Fruit fly (Drosophila melanogaster) whole organism, embryonic: Measurements from ENCODE around the gene BTBD9.

Experiments
- Abd-B ChIP-seq: fragments of 200-800 bp; sonication (Bioruptor generic); optimal IDR thresholded peaks from 2 replicates; lab custom pipeline; 2018; ENCODE audit warnings: missing biosample characterization, mild to moderate bottlenecking, missing genetic modification characterization, moderate library complexity
- Ada2b ChIP-seq: fragments of 200-800 bp; sonication (Bioruptor generic); IDR thresholded peaks from 2 replicates; pipeline ENCODE4 v1.3.6; 2022; ENCODE audit warnings: missing biosample characterization, missing genetic modification characterization
- Atf6 ChIP-seq: fragments of 200-800 bp; sonication (Bioruptor generic); IDR thresholded peaks from 2 replicates; pipeline ENCODE4 v1.3.6; 2022; ENCODE audit warnings: missing biosample characterization, missing genetic modification characterization
- BEAF-32 ChIP-seq: fragments of 200-800 bp; sonication (Bioruptor generic); optimal IDR thresholded peaks from 3 replicates; lab custom pipeline; 2017; ENCODE audit warnings: missing biosample characterization, missing genetic modification characterization, mild to moderate bottlenecking, moderate library complexity, missing genetic modification reagents
- CG10565 ChIP-seq: fragments of 200-800 bp; sonication (Bioruptor generic); optimal IDR thresholded peaks from 3 replicates; lab custom pipeline; 2016; ENCODE audit warnings: missing biosample characterization, mild to moderate bottlenecking, missing genetic modification characterization
- CG11247 ChIP-seq: fragments of 200-800 bp; sonication (Bioruptor generic); IDR thresholded peaks from 2 replicates; pipeline ENCODE4 v1.3.6; 2022; ENCODE audit warnings: missing biosample characterization, missing genetic modification characterization
- CG11456 ChIP-seq: fragments of 200-800 bp; sonication (Bioruptor generic); IDR thresholded peaks from 3 replicates; pipeline ENCODE4 v1.3.6; 2022; ENCODE audit warnings: missing biosample characterization, missing genetic modification characterization
- CG12236 ChIP-seq: fragments of 200-800 bp; sonication (Bioruptor generic); optimal IDR thresholded peaks from 2 replicates; lab custom pipeline; 2016; ENCODE audit warnings: missing biosample characterization, missing genetic modification characterization
- CG12942 ChIP-seq: fragments of 200-800 bp; sonication (Bioruptor generic); optimal IDR thresholded peaks from 3 replicates; lab custom pipeline; 2016; ENCODE audit warnings: missing biosample characterization, missing genetic modification characterization
- CG17385 ChIP-seq: fragments of 200-800 bp; sonication (Bioruptor generic); optimal IDR thresholded peaks from 3 replicates; lab custom pipeline; 2018; ENCODE audit warnings: missing biosample characterization, mild to moderate bottlenecking, missing genetic modification characterization
- CG17802 ChIP-seq: fragments of 200-800 bp; sonication (Bioruptor generic); optimal IDR thresholded peaks from 2 replicates; lab custom pipeline; 2018; ENCODE audit warnings: missing biosample characterization, mild to moderate bottlenecking, missing genetic modification characterization, moderate library complexity
- CG18011 ChIP-seq: fragments of 200-800 bp; sonication (Bioruptor generic); optimal IDR thresholded peaks from 2 replicates; lab custom pipeline; 2017; ENCODE audit warnings: missing biosample characterization, missing genetic modification characterization, mild to moderate bottlenecking, moderate library complexity, missing genotype
- CG2199 ChIP-seq: fragments of 200-800 bp; sonication (Bioruptor generic); IDR thresholded peaks from 3 replicates; pipeline ENCODE4 v1.3.6; 2022; ENCODE audit warnings: missing biosample characterization, missing genetic modification characterization
- CG2202 ChIP-seq: fragments of 200-800 bp; sonication (Bioruptor generic); optimal IDR thresholded peaks from 2 replicates; lab custom pipeline; 2018; ENCODE audit warnings: missing biosample characterization, mild to moderate bottlenecking, missing genetic modification characterization
- CG2712 ChIP-seq: fragments of 200-800 bp; optimal IDR thresholded peaks from 3 replicates; lab custom pipeline; 2019; ENCODE audit warnings: missing biosample characterization, mild to moderate bottlenecking, missing genetic modification characterization, moderate library complexity
- CG32532 ChIP-seq: fragments of 200-800 bp; sonication (Bioruptor generic); IDR thresholded peaks from 2 replicates; pipeline ENCODE4 v1.3.6; 2022; ENCODE audit warnings: missing biosample characterization, missing genetic modification characterization
- CG3726 ChIP-seq: fragments of 200-800 bp; sonication (Bioruptor generic); IDR thresholded peaks from 3 replicates; pipeline ENCODE4, ENCODE4 v1.3.6; 2022; ENCODE audit warnings: missing biosample characterization, missing genetic modification characterization
- CG3847 ChIP-seq: fragments of 200-800 bp; sonication (Bioruptor generic); IDR thresholded peaks from 2 replicates; pipeline ENCODE4 v1.3.6; 2022; ENCODE audit warnings: missing biosample characterization, missing genetic modification characterization
- CG6654 ChIP-seq: fragments of 200-800 bp; sonication (Bioruptor generic); optimal IDR thresholded peaks from 2 replicates; lab custom pipeline; 2017; ENCODE audit warnings: missing biosample characterization, mild to moderate bottlenecking, missing genetic modification characterization
- CG6689 ChIP-seq: fragments of 200-800 bp; sonication (Bioruptor generic); IDR thresholded peaks from 2 replicates; pipeline ENCODE4 v1.3.6; 2022; ENCODE audit warnings: missing biosample characterization, missing genetic modification characterization
- CG6791 ChIP-seq: fragments of 200-800 bp; sonication (Bioruptor generic); IDR thresholded peaks from 3 replicates; pipeline ENCODE4 v1.3.6; 2022; ENCODE audit warnings: missing biosample characterization, missing genetic modification characterization; ENCODE audit not compliant: partially characterized antibody
- CG7963 ChIP-seq: fragments of 200-800 bp; sonication (Bioruptor generic); IDR thresholded peaks from 3 replicates; pipeline ENCODE4 v1.3.6; 2022; ENCODE audit warnings: missing biosample characterization, missing genetic modification characterization; ENCODE audit not compliant: partially characterized antibody
- CG8359 ChIP-seq: fragments of 200-800 bp; sonication (Bioruptor generic); optimal IDR thresholded peaks from 2 replicates; lab custom pipeline; 2017; ENCODE audit warnings: missing biosample characterization, mild to moderate bottlenecking, missing genetic modification characterization, borderline replicate concordance
- HmgD ChIP-seq: fragments of 200-800 bp; sonication (Bioruptor generic); optimal IDR thresholded peaks from 3 replicates; lab custom pipeline; 2016; ENCODE audit warnings: missing biosample characterization, missing genetic modification characterization
- Hr3 ChIP-seq: fragments of 200-800 bp; sonication (Bioruptor generic); optimal IDR thresholded peaks from 3 replicates; lab custom pipeline; 2016; ENCODE audit warnings: missing biosample characterization, missing genetic modification characterization
- Hr51 ChIP-seq, 2 experiments: fragments of 200-800 bp; sonication (Bioruptor generic); optimal IDR thresholded peaks; 2 replicates in 1 of 2; 3 replicates in 1 of 2; lab custom pipeline; 2016 to 2018; ENCODE audit warnings: missing biosample characterization in 2 of 2, missing genetic modification characterization in 2 of 2, mild to moderate bottlenecking in 1 of 2, moderate library complexity in 1 of 2
- MBD-R2 ChIP-seq: fragments of 200-800 bp; sonication (Bioruptor generic); IDR thresholded peaks from 2 replicates; pipeline ENCODE4 v1.3.6; 2022; ENCODE audit warnings: missing biosample characterization, missing genetic modification characterization
- NK7.1 ChIP-seq: fragments of 200-800 bp; sonication (Bioruptor generic); optimal IDR thresholded peaks from 3 replicates; lab custom pipeline; 2016; ENCODE audit warnings: missing biosample characterization, missing genetic modification characterization
- Nf-YC ChIP-seq: fragments of 200-800 bp; optimal IDR thresholded peaks from 3 replicates; lab custom pipeline; 2019; ENCODE audit warnings: missing biosample characterization, mild to moderate bottlenecking, missing genetic modification characterization, moderate library complexity
- Opbp ChIP-seq: fragments of 200-800 bp; sonication (Bioruptor generic); IDR thresholded peaks from 3 replicates; pipeline ENCODE4 v1.3.6; 2022; ENCODE audit warnings: missing biosample characterization, missing genetic modification characterization; ENCODE audit not compliant: partially characterized antibody
- Rfx ChIP-seq: fragments of 200-800 bp; sonication (Bioruptor generic); IDR thresholded peaks from 2 replicates; pipeline ENCODE4 v1.3.6; 2022; ENCODE audit warnings: missing biosample characterization, missing genetic modification characterization
- Sry-δ ChIP-seq: fragments of 200-800 bp; sonication (Bioruptor generic); optimal IDR thresholded peaks from 2 replicates; lab custom pipeline; 2016; ENCODE audit warnings: missing biosample characterization, missing genetic modification characterization
- YL-1 ChIP-seq: fragments of 200-800 bp; sonication (Bioruptor generic); optimal IDR thresholded peaks from 3 replicates; lab custom pipeline; 2017; ENCODE audit warnings: missing biosample characterization, mild to moderate bottlenecking, missing genetic modification characterization
- ara ChIP-seq: fragments of 200-800 bp; sonication (Bioruptor generic); IDR thresholded peaks from 2 replicates; pipeline ENCODE4 v1.3.6; 2022; ENCODE audit warnings: missing biosample characterization, missing genetic modification characterization
- ci ChIP-seq: fragments of 200-800 bp; sonication (Bioruptor generic); IDR thresholded peaks from 3 replicates; pipeline ENCODE4 v1.3.6; 2022; ENCODE audit warnings: missing biosample characterization, missing genetic modification characterization
- crol ChIP-seq: fragments of 200-800 bp; sonication (Bioruptor generic); IDR thresholded peaks from 2 replicates; pipeline ENCODE4 v1.3.6; 2022; ENCODE audit warnings: missing biosample characterization, missing genetic modification characterization
- dysf ChIP-seq: fragments of 200-800 bp; sonication (Bioruptor generic); IDR thresholded peaks from 3 replicates; pipeline ENCODE4 v1.3.6; 2022; ENCODE audit warnings: missing biosample characterization, missing genetic modification characterization
- esg ChIP-seq: fragments of 200-800 bp; sonication (Bioruptor generic); conservative IDR thresholded peaks from 2 replicates; pipeline ENCODE4 v1.3.6; 2022; ENCODE audit warnings: missing biosample characterization, missing genetic modification characterization
- gt ChIP-seq: fragments of 200-800 bp; sonication (Bioruptor generic); IDR thresholded peaks from 2 replicates; pipeline ENCODE4 v1.3.6; 2022; ENCODE audit warnings: missing biosample characterization, missing genetic modification characterization
- kay ChIP-seq: fragments of 200-800 bp; sonication (Bioruptor generic); optimal IDR thresholded peaks from 2 replicates; lab custom pipeline; 2016; ENCODE audit warnings: missing biosample characterization, missing genetic modification characterization
- oc ChIP-seq: fragments of 200-800 bp; sonication (Bioruptor generic); optimal IDR thresholded peaks from 2 replicates; lab custom pipeline; 2018; ENCODE audit warnings: missing biosample characterization, mild to moderate bottlenecking, missing genetic modification characterization, moderate library complexity
- pfk ChIP-seq: fragments of 200-800 bp; sonication (Bioruptor generic); optimal IDR thresholded peaks from 2 replicates; lab custom pipeline; 2018; ENCODE audit warnings: missing biosample characterization, mild to moderate bottlenecking, missing genetic modification characterization, moderate library complexity
- phol ChIP-seq: fragments of 200-800 bp; sonication (Bioruptor generic); optimal IDR thresholded peaks from 3 replicates; lab custom pipeline; 2018; ENCODE audit warnings: missing biosample characterization, mild to moderate bottlenecking, missing genetic modification characterization, moderate library complexity
- prd ChIP-seq, 3 experiments: fragments of >200 bp in 2 of 3; fragments of 200-800 bp in 1 of 3; sonication (Bioruptor generic) in 1 of 3; optimal IDR thresholded peaks in 2 of 3; IDR thresholded peaks in 1 of 3; 2 replicates in 2 of 3; 3 replicates in 1 of 3; pipeline versions ENCODE4 v1.3.6 to Lab custom; 2017 to 2022; ENCODE audit warnings: missing biosample characterization in 1 of 3, missing genetic modification characterization in 1 of 3
- run ChIP-seq: fragments of 200-800 bp; sonication (Bioruptor generic); optimal IDR thresholded peaks from 3 replicates; lab custom pipeline; 2018; ENCODE audit warnings: missing biosample characterization, mild to moderate bottlenecking, missing genetic modification characterization
- sr ChIP-seq: fragments of 200-800 bp; sonication (Bioruptor generic); IDR thresholded peaks from 3 replicates; pipeline ENCODE4 v1.3.6; 2022; ENCODE audit warnings: missing biosample characterization, missing genetic modification characterization
- vvl ChIP-seq: fragments of 200-800 bp; sonication (Bioruptor generic); IDR thresholded peaks from 2 replicates; pipeline ENCODE4 v1.3.6; 2022; ENCODE audit warnings: missing biosample characterization, missing genetic modification characterization
- zen ChIP-seq: fragments of 200-800 bp; sonication (Bioruptor generic); optimal IDR thresholded peaks from 3 replicates; lab custom pipeline; 2018; ENCODE audit warnings: missing biosample characterization, mild to moderate bottlenecking, missing genetic modification characterization, moderate library complexity

BTBD9 gene

dm6 chrX:10771856-10772592 is 3.7 kb downstream of the BTBD9 start, which contains the start of gene CG15211 (continued):
- TF ChIP-seq Nf-YC (peak; percentile 72), CG6791 (GFP tag; lab: Robert Waterston, UW) (no peak), ci (peak; percentile 46), CG3847 (GFP tag; lab: Robert Waterston, UW) (peak; percentile 28; the same call in 1 of the 2 replicates), CG2199 (GFP tag; lab: Robert Waterston, UW) (0 out of 3 replicates have a peak, but pooled peaks have one; percentile 32), BEAF-32 (GFP tag; lab: Kevin White, UChicago) (no peak), run (tag; lab: Kevin White, UChicago) (peak; percentile 17), Hr51 (GFP tag; optimal IDR thresholded peaks at IDR 0.05; lab: Kevin White, UChicago) (peak in 1 of 2 experiments; percentile 82), CG8359 (GFP tag; lab: Kevin White, UChicago) (peak; percentile 47), crol (GFP tag; lab: Robert Waterston, UW) (peak; percentile 93), CG3726 (0 out of 3 replicates have a peak, but pooled peaks have one; percentile 58), Rfx (GFP tag; lab: Robert Waterston, UW) (peak; percentile 43), CG10565 (GFP tag; lab: Kevin White, UChicago) (no peak), Sry-δ (no peak), prd (optimal IDR thresholded peaks at IDR 0.05; lab: Kevin White, UChicago) (no peak), prd (GFP tag; IDR thresholded peaks at IDR 0.05; lab: Robert Waterston, UW) (peak; percentile 65), zen (tag; lab: Kevin White, UChicago) (no peak), kay (GFP tag; lab: Kevin White, UChicago) (peak; percentile 34), Atf6 (GFP tag; lab: Robert Waterston, UW) (peak; percentile 47; the same call in 1 of the 2 replicates), CG6654 (GFP tag; lab: Kevin White, UChicago) (peak; percentile 20), pfk (GFP tag; lab: Kevin White, UChicago) (no peak), CG12942 (peak; percentile 52), oc (tag; lab: Kevin White, UChicago) (peak; percentile 82), CG2712 (tag; lab: Kevin White, UChicago) (peak; percentile 86), CG11456 (GFP tag; lab: Robert Waterston, UW) (no peak; the same call in 2 of the 3 replicates), CG7963 (no peak), CG2202 (tag; lab: Kevin White, UChicago) (peak; percentile 77), vvl (GFP tag; lab: Robert Waterston, UW) (peak; percentile 77), Hr3 (GFP tag; lab: Kevin White, UChicago) (peak; percentile 80), phol (tag; lab: Kevin White, UChicago) (peak; percentile 84), CG17385 (GFP tag; lab: Kevin White, UChicago) (peak; percentile 72), Ada2b (GFP tag; lab: Robert Waterston, UW) (peak; percentile 40), esg (GFP tag; lab: Robert Waterston, UW) (peak; percentile 37; the same call in 1 of the 2 replicates), Abd-B (GFP tag; lab: Kevin White, UChicago) (peak; percentile 53), gt (GFP tag; lab: Robert Waterston, UW) (no peak), sr (GFP tag; lab: Robert Waterston, UW) (peak; percentile 80), HmgD (GFP tag; lab: Kevin White, UChicago) (no peak), CG12236 (GFP tag; lab: Kevin White, UChicago) (no peak), CG17802 (tag; lab: Kevin White, UChicago) (peak; percentile 42), dysf (peak; percentile 74), CG6689 (GFP tag; lab: Robert Waterston, UW) (peak; percentile 77), CG11247 (GFP tag; lab: Robert Waterston, UW) (no peak), ara (GFP tag; lab: Robert Waterston, UW) (peak; percentile 77), NK7.1 (no peak), MBD-R2 (GFP tag; lab: Robert Waterston, UW) (no peak; the same call in 1 of the 2 replicates), CG18011 (GFP tag; lab: Kevin White, UChicago) (no peak), CG32532 (GFP tag; lab: Robert Waterston, UW) (peak; percentile 21; the same call in 1 of the 2 replicates), YL-1 (GFP tag; lab: Kevin White, UChicago) (peak; percentile 14), Opbp (GFP tag; lab: Robert Waterston, UW) (0 out of 3 replicates have a peak, but pooled peaks have one; percentile 52)
